Fruit fly (Drosophila melanogaster): ENCODE results near the gene CG6094.

CG6094 gene

dm6 chr2L:10496338-10496737, 10.5 kb upstream of the CG6094 start:
- TF ChIP-seq noc (tag; optimal IDR thresholded peaks at IDR 0.05): no peak

dm6 chr2L:10497106-10497800, 9.6 kb upstream of the CG6094 start:
- no peak for TF ChIP-seq noc (tag; optimal IDR thresholded peaks at IDR 0.05)

- no peak for TF ChIP-seq noc (tag; optimal IDR thresholded peaks at IDR 0.05)
Measured at dm6 chr2L:10499608-10500007, 7.3 kb upstream of the CG6094 start.

- no peak for TF ChIP-seq noc (tag; optimal IDR thresholded peaks at IDR 0.05)
Measured at dm6 chr2L:10500309-10500974, 6.4 kb upstream of the CG6094 start.

- no peak for TF ChIP-seq noc (tag; optimal IDR thresholded peaks at IDR 0.05)
Measured at dm6 chr2L:10502244-10502643, 4.6 kb upstream of the CG6094 start.

- peak; percentile 27 for TF ChIP-seq noc (tag; optimal IDR thresholded peaks at IDR 0.05)
Measured at dm6 chr2L:10502862-10503261, 4.0 kb upstream of the CG6094 start.

- TF ChIP-seq noc (tag; optimal IDR thresholded peaks at IDR 0.05): no peak
Measured at dm6 chr2L:10503356-10503977, 3.4 kb upstream of the CG6094 start.

- no peak for TF ChIP-seq noc (tag; optimal IDR thresholded peaks at IDR 0.05)
Measured at dm6 chr2L:10504895-10505294, 2.0 kb upstream of the CG6094 start.

dm6 chr2L:10505345-10505744, 1.5 kb upstream of the CG6094 start:
- no peak for TF ChIP-seq noc (tag; optimal IDR thresholded peaks at IDR 0.05)

- TF ChIP-seq noc (tag; optimal IDR thresholded peaks at IDR 0.05): no peak
Measured at dm6 chr2L:10510088-10510487, 3.2 kb downstream of the CG6094 start, which contains the start of gene CG7384. TSS of gene CG7384 (minus strand) at chr2L:10510453.

dm6 chr2L:10510843-10511242, 4.0 kb downstream of the CG6094 start:
- no peak for TF ChIP-seq noc (tag; optimal IDR thresholded peaks at IDR 0.05)

- TF ChIP-seq noc (tag; optimal IDR thresholded peaks at IDR 0.05): no peak
Measured at dm6 chr2L:10513837-10514499, 7.1 kb downstream of the CG6094 start.

dm6 chr2L:10514586-10515137, 7.8 kb downstream of the CG6094 start:
- TF ChIP-seq noc (tag; optimal IDR thresholded peaks at IDR 0.05): no peak

- TF ChIP-seq noc (tag; optimal IDR thresholded peaks at IDR 0.05): no peak
Measured at dm6 chr2L:10515553-10516174, 8.8 kb downstream of the CG6094 start.

dm6 chr2L:10516470-10517048, 9.7 kb downstream of the CG6094 start:
- TF ChIP-seq noc (tag; optimal IDR thresholded peaks at IDR 0.05): peak; percentile 39

Data from whole organism, larva.